Fruit fly (Drosophila melanogaster) whole organism, embryonic: ENCODE measurements around the gene CG3587.

Experiments used
- Atf3 ChIP-seq: fragments of 200-800 bp; sonication (Bioruptor generic); optimal IDR thresholded peaks from 3 replicates; lab custom pipeline; 2016; ENCODE audit warnings: missing biosample characterization, missing genetic modification characterization
- Awh ChIP-seq: fragments of 200-800 bp; sonication (Bioruptor generic); IDR thresholded peaks from 2 replicates; pipeline ENCODE4, ENCODE4 v1.3.6; 2022; ENCODE audit warnings: missing biosample characterization, missing genetic modification characterization
- CG10267 ChIP-seq: fragments of 200-800 bp; sonication (Bioruptor generic); optimal IDR thresholded peaks from 2 replicates; lab custom pipeline; 2018; ENCODE audit warnings: missing biosample characterization, mild to moderate bottlenecking, missing genetic modification characterization, moderate library complexity
- CG10979 ChIP-seq: fragments of 200-800 bp; sonication (Bioruptor generic); optimal IDR thresholded peaks from 2 replicates; lab custom pipeline; 2018; ENCODE audit warnings: missing biosample characterization, mild to moderate bottlenecking, missing genetic modification characterization, moderate library complexity
- CG11560 ChIP-seq: fragments of 200-800 bp; sonication (Bioruptor generic); IDR thresholded peaks from 3 replicates; pipeline ENCODE4 v1.3.6; 2022; ENCODE audit warnings: missing biosample characterization, missing genetic modification characterization
- CG11696 ChIP-seq: fragments of 200-800 bp; sonication (Bioruptor generic); IDR thresholded peaks from 2 replicates; pipeline ENCODE4 v1.3.6; 2022; ENCODE audit warnings: missing biosample characterization, missing genetic modification characterization
- CG12219 ChIP-seq: fragments of 200-800 bp; sonication (Bioruptor generic); optimal IDR thresholded peaks from 3 replicates; lab custom pipeline; 2018; ENCODE audit warnings: missing biosample characterization, mild to moderate bottlenecking, missing genetic modification characterization
- CG12942 ChIP-seq: fragments of 200-800 bp; sonication (Bioruptor generic); optimal IDR thresholded peaks from 3 replicates; lab custom pipeline; 2016; ENCODE audit warnings: missing biosample characterization, missing genetic modification characterization
- CG14710 ChIP-seq: fragments of 200-800 bp; sonication (Bioruptor generic); optimal IDR thresholded peaks from 3 replicates; lab custom pipeline; 2019; ENCODE audit warnings: missing biosample characterization, mild to moderate bottlenecking, missing genetic modification characterization, moderate library complexity
- CG15696 ChIP-seq: fragments of 200-800 bp; sonication (Bioruptor generic); optimal IDR thresholded peaks from 2 replicates; lab custom pipeline; 2019; ENCODE audit warnings: missing biosample characterization, mild to moderate bottlenecking, missing genetic modification characterization, moderate library complexity
- CG16779 ChIP-seq: fragments of 200-800 bp; sonication (Bioruptor generic); IDR thresholded peaks from 2 replicates; pipeline ENCODE4 v1.3.6; 2022; ENCODE audit warnings: missing biosample characterization, missing genetic modification characterization
- CG16813 ChIP-seq: fragments of 200-800 bp; sonication (Bioruptor generic); IDR thresholded peaks from 3 replicates; pipeline ENCODE4 v1.3.6; 2022; ENCODE audit warnings: missing biosample characterization, missing genetic modification characterization; ENCODE audit not compliant: partially characterized antibody
- CG16815 ChIP-seq: fragments of 200-800 bp; sonication (Bioruptor generic); optimal IDR thresholded peaks from 3 replicates; lab custom pipeline; 2017; ENCODE audit warnings: missing biosample characterization, mild to moderate bottlenecking, missing genetic modification characterization
- CG2120 ChIP-seq: fragments of 200-800 bp; sonication (Bioruptor generic); optimal IDR thresholded peaks from 3 replicates; lab custom pipeline; 2016; ENCODE audit warnings: missing biosample characterization, missing genetic modification characterization
- CG2202 ChIP-seq: fragments of 200-800 bp; sonication (Bioruptor generic); optimal IDR thresholded peaks from 2 replicates; lab custom pipeline; 2018; ENCODE audit warnings: missing biosample characterization, mild to moderate bottlenecking, missing genetic modification characterization
- CG3163 ChIP-seq: fragments of 200-800 bp; sonication (Bioruptor generic); optimal IDR thresholded peaks from 3 replicates; lab custom pipeline; 2016; ENCODE audit warnings: missing biosample characterization, missing genetic modification characterization
- CG43689 ChIP-seq: fragments of 200-800 bp; sonication (Bioruptor generic); IDR thresholded peaks from 2 replicates; pipeline ENCODE4 v1.3.6; 2022; ENCODE audit warnings: missing biosample characterization, missing genetic modification characterization
- CG7271 ChIP-seq: fragments of 200-800 bp; sonication (Bioruptor generic); optimal IDR thresholded peaks from 2 replicates; lab custom pipeline; 2018; ENCODE audit warnings: missing biosample characterization, mild to moderate bottlenecking, missing genetic modification characterization, moderate library complexity
- Camta ChIP-seq: fragments of 200-800 bp; sonication (Bioruptor generic); optimal IDR thresholded peaks from 2 replicates; lab custom pipeline; 2016; ENCODE audit warnings: missing biosample characterization, missing genetic modification characterization
- Dfd ChIP-seq, 2 experiments: fragments of >200 bp; optimal IDR thresholded peaks; 2 replicates each; lab custom pipeline; 2017; ENCODE audit warnings: missing biosample characterization in 2 of 2, missing genetic modification characterization in 2 of 2
- Hsf ChIP-seq: fragments of 200-800 bp; sonication (Bioruptor generic); optimal IDR thresholded peaks from 3 replicates; lab custom pipeline; 2016; ENCODE audit warnings: missing biosample characterization, missing genetic modification characterization
- Sox100B ChIP-seq: fragments of 200-800 bp; sonication (Bioruptor generic); optimal IDR thresholded peaks from 3 replicates; lab custom pipeline; 2018; ENCODE audit warnings: missing biosample characterization, mild to moderate bottlenecking, missing genetic modification characterization
- Sox102F ChIP-seq: fragments of 200-800 bp; sonication (Bioruptor generic); optimal IDR thresholded peaks from 2 replicates; lab custom pipeline; 2018; ENCODE audit warnings: missing biosample characterization, mild to moderate bottlenecking, missing genetic modification characterization, moderate library complexity
- ac ChIP-seq: fragments of 200-800 bp; sonication (Bioruptor generic); optimal IDR thresholded peaks from 3 replicates; lab custom pipeline; 2017; ENCODE audit warnings: missing biosample characterization, mild to moderate bottlenecking, missing genetic modification characterization
- cg ChIP-seq: fragments of 200-800 bp; sonication (Bioruptor generic); optimal IDR thresholded peaks from 3 replicates; lab custom pipeline; 2019; ENCODE audit warnings: missing biosample characterization, mild to moderate bottlenecking, missing genetic modification characterization, moderate library complexity
- chn ChIP-seq: fragments of 200-800 bp; sonication (Bioruptor generic); optimal IDR thresholded peaks from 2 replicates; lab custom pipeline; 2016; ENCODE audit warnings: missing biosample characterization, missing genetic modification characterization
- exex ChIP-seq: fragments of 200-800 bp; sonication (Bioruptor generic); optimal IDR thresholded peaks from 4 replicates; lab custom pipeline; 2018; ENCODE audit warnings: missing biosample characterization, mild to moderate bottlenecking, missing genetic modification characterization, moderate library complexity
- gcm ChIP-seq: fragments of 200-800 bp; sonication (Bioruptor generic); optimal IDR thresholded peaks from 2 replicates; lab custom pipeline; 2019; ENCODE audit warnings: missing biosample characterization, mild to moderate bottlenecking, missing genetic modification characterization, moderate library complexity
- gem ChIP-seq: fragments of 200-800 bp; sonication (Bioruptor generic); optimal IDR thresholded peaks from 2 replicates; lab custom pipeline; 2019; ENCODE audit warnings: missing biosample characterization, mild to moderate bottlenecking, missing genetic modification characterization, moderate library complexity
- grn ChIP-seq: fragments of 200-800 bp; sonication (Bioruptor generic); optimal IDR thresholded peaks from 3 replicates; lab custom pipeline; 2017; ENCODE audit warnings: missing biosample characterization, missing genetic modification characterization
- hth ChIP-seq: fragments of >200 bp; optimal IDR thresholded peaks from 2 replicates; lab custom pipeline; 2017; ENCODE audit warnings: inconsistent platforms
- jing ChIP-seq: fragments of 200-800 bp; sonication (Bioruptor generic); optimal IDR thresholded peaks from 2 replicates; lab custom pipeline; 2018; ENCODE audit warnings: missing biosample characterization, mild to moderate bottlenecking, missing genetic modification characterization
- lbe ChIP-seq: fragments of 200-800 bp; sonication (Bioruptor generic); optimal IDR thresholded peaks from 2 replicates; lab custom pipeline; 2016; ENCODE audit warnings: missing biosample characterization, mild to moderate bottlenecking, missing genetic modification characterization
- lmd ChIP-seq: fragments of 200-800 bp; sonication (Bioruptor generic); IDR thresholded peaks from 2 replicates; pipeline ENCODE4 v1.3.6; 2022; ENCODE audit warnings: missing biosample characterization, missing genetic modification characterization
- lola ChIP-seq, 3 experiments: fragments of >200 bp in 2 of 3; fragments of 200-800 bp in 1 of 3; sonication (Bioruptor generic) in 1 of 3; optimal IDR thresholded peaks; 2 replicates each; lab custom pipeline; 2017 to 2019; ENCODE audit warnings: missing biosample characterization in 3 of 3, missing genetic modification characterization in 3 of 3, mild to moderate bottlenecking in 1 of 3, moderate library complexity in 1 of 3
- nerfin-1 ChIP-seq: fragments of 200-800 bp; sonication (Bioruptor generic); optimal IDR thresholded peaks from 3 replicates; lab custom pipeline; 2019; ENCODE audit warnings: missing biosample characterization, mild to moderate bottlenecking, missing genetic modification characterization, moderate library complexity
- pb ChIP-seq: fragments of 200-800 bp; sonication (Bioruptor generic); optimal IDR thresholded peaks from 3 replicates; lab custom pipeline; 2016; ENCODE audit warnings: missing biosample characterization, missing genetic modification characterization
- pnt ChIP-seq: fragments of 200-800 bp; sonication (Bioruptor generic); optimal IDR thresholded peaks from 3 replicates; lab custom pipeline; 2016; ENCODE audit warnings: missing biosample characterization, missing genetic modification characterization
- sc ChIP-seq, 3 experiments: fragments of >200 bp in 2 of 3; fragments of 200-800 bp in 1 of 3; sonication (Bioruptor generic) in 1 of 3; optimal IDR thresholded peaks; 2 replicates in 2 of 3; 3 replicates in 1 of 3; lab custom pipeline; 2017; ENCODE audit warnings: mild to moderate bottlenecking in 1 of 3, missing biosample characterization in 1 of 3, missing genetic modification characterization in 1 of 3, missing genetic modification reagents in 1 of 3
- sim ChIP-seq: fragments of 200-800 bp; sonication (Bioruptor generic); IDR thresholded peaks from 2 replicates; pipeline ENCODE4 v1.3.6; 2022; ENCODE audit warnings: missing biosample characterization, missing genetic modification characterization
- sisA ChIP-seq: fragments of 200-800 bp; sonication (Bioruptor generic); IDR thresholded peaks from 2 replicates; pipeline ENCODE4 v1.3.6; 2022; ENCODE audit warnings: missing biosample characterization, missing genetic modification characterization
- so ChIP-seq: fragments of 200-800 bp; sonication (Bioruptor generic); IDR thresholded peaks from 3 replicates; pipeline ENCODE4 v1.3.6; 2022; ENCODE audit warnings: missing biosample characterization, missing genetic modification characterization
- tgo ChIP-seq: fragments of 200-800 bp; sonication (Bioruptor generic); IDR thresholded peaks from 3 replicates; pipeline ENCODE4 v1.3.6; 2022; ENCODE audit warnings: missing biosample characterization, missing genetic modification characterization
- trem ChIP-seq: fragments of 200-800 bp; optimal IDR thresholded peaks from 3 replicates; lab custom pipeline; 2019; ENCODE audit warnings: missing biosample characterization, mild to moderate bottlenecking, missing genetic modification characterization, moderate library complexity
- tup ChIP-seq: fragments of 200-800 bp; sonication (Bioruptor generic); optimal IDR thresholded peaks from 2 replicates; lab custom pipeline; 2016; ENCODE audit warnings: missing biosample characterization, mild to moderate bottlenecking, missing genetic modification characterization, moderate library complexity
- twi ChIP-seq: fragments of 200-800 bp; optimal IDR thresholded peaks from 2 replicates; lab custom pipeline; 2019; ENCODE audit warnings: missing biosample characterization, mild to moderate bottlenecking, missing genetic modification characterization, moderate library complexity
- usp ChIP-seq: fragments of >200 bp; optimal IDR thresholded peaks from 2 replicates; lab custom pipeline; 2017; ENCODE audit warnings: missing biosample characterization, missing genetic modification characterization
- wor ChIP-seq: fragments of 200-800 bp; sonication (Bioruptor generic); IDR thresholded peaks from 2 replicates; pipeline ENCODE4 v1.3.6; 2022; ENCODE audit warnings: missing biosample characterization, missing genetic modification characterization
- zfh2 ChIP-seq: fragments of 200-800 bp; sonication (Bioruptor generic); optimal IDR thresholded peaks from 2 replicates; lab custom pipeline; 2016; ENCODE audit warnings: missing biosample characterization, missing genetic modification characterization

The CG3587 gene

DNA sequence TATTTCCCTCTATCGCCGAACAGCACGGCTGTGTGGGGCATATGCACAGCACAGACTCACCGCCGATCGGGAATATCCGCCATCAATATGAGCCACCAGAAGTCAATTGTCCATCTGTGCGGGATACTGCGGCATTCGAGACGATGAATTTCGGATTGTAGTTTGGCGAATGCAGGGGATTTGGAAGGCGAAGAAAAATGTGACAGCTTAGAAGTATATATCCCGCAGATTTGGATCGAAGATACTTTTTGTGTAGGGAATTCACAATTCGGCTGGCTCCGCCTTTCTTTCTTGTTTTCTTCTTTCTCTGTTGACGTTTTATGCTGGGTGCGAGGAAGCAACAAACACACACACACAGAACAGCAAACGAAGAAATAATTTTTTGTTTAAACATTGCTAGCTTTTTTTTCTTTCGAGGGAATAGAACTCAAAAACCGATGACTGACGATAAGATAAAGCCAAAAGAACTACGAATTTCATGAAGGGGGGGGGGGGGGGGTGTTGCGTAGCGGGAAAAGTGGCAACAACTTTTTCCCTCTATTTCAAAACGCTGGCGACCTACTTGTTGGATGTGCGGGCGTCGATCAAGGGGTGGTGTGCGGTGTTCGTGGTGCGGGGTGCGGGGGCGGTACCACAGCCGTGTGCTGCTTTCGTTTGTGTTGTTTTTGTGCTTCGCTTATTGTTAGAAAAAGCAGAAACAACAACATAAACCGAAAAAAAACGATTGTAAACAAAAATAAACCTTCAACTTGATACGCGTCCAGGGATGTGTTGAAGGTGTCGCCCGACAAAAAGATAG lies 44.3 kb downstream of the CG3587 start (continued):
- TF ChIP-seq CG2120 (peak; percentile 83), hth (lab: Kevin White, UChicago) (no peak), Sox100B (peak; percentile 81), ac (GFP tag; lab: Kevin White, UChicago) (no peak), CG14710 (peak; percentile 50), CG3163 (GFP tag; lab: Kevin White, UChicago) (peak; percentile 48), sisA (GFP tag; lab: Robert Waterston, UW) (peak; percentile 86), Dfd (GFP tag; optimal IDR thresholded peaks at IDR 0.05; lab: Kevin White, UChicago) (no peak), CG15696 (no peak), CG11560 (0 out of 3 replicates have a peak, but pooled peaks have one; percentile 48), grn (GFP tag; lab: Kevin White, UChicago) (peak; percentile 31), tgo (GFP tag; lab: Robert Waterston, UW) (peak; percentile 65; the same call in 2 of the 3 replicates), Awh (GFP tag; lab: Robert Waterston, UW) (peak; percentile 57; the same call in 1 of the 2 replicates), CG12219 (GFP tag; lab: Kevin White, UChicago) (peak; percentile 77), CG16815 (GFP tag; lab: Kevin White, UChicago) (peak; percentile 59), Sox102F (GFP tag; lab: Kevin White, UChicago) (peak; percentile 90), twi (tag; lab: Kevin White, UChicago) (peak; percentile 67), CG16813 (GFP tag; lab: Robert Waterston, UW) (no peak), sc (optimal IDR thresholded peaks at IDR 0.05; lab: Kevin White, UChicago) (no peak), sc (GFP tag; optimal IDR thresholded peaks at IDR 0.05; lab: Kevin White, UChicago) (peak; percentile 70), sim (GFP tag; lab: Robert Waterston, UW) (no peak), jing (peak; percentile 84), usp (GFP tag; lab: Kevin White, UChicago) (no peak), CG2202 (tag; lab: Kevin White, UChicago) (no peak), pnt (GFP tag; lab: Kevin White, UChicago) (peak; percentile 51), cg (GFP tag; lab: Kevin White, UChicago) (peak; percentile 55), CG11696 (no peak), nerfin-1 (tag; lab: Kevin White, UChicago) (peak; percentile 71), Hsf (peak; percentile 71), wor (GFP tag; lab: Robert Waterston, UW) (peak; percentile 84), zfh2 (GFP tag; lab: Kevin White, UChicago) (peak; percentile 84), lola (GFP tag; optimal IDR thresholded peaks at IDR 0.05; lab: Kevin White, UChicago) (peak in 1 of 3 experiments; percentile 64), CG12942 (GFP tag; lab: Kevin White, UChicago) (peak; percentile 48), so (GFP tag; lab: Robert Waterston, UW) (peak; percentile 82; the same call in 2 of the 3 replicates), pb (peak; percentile 73), chn (GFP tag; lab: Kevin White, UChicago) (peak; percentile 41), CG43689 (peak; percentile 63), CG10979 (peak; percentile 79), exex (no peak), CG16779 (no peak), tup (no peak), lbe (no peak), Camta (GFP tag; lab: Kevin White, UChicago) (no peak), trem (tag; lab: Kevin White, UChicago) (peak; percentile 35), gem (tag; lab: Kevin White, UChicago) (peak; percentile 87), CG7271 (tag; lab: Kevin White, UChicago) (no peak), CG10267 (tag; lab: Kevin White, UChicago) (peak; percentile 50), gcm (GFP tag; lab: Kevin White, UChicago) (peak; percentile 80), Atf3 (peak; percentile 80), lmd (GFP tag; lab: Robert Waterston, UW) (peak; percentile 87)
